Worm (Caenorhabditis elegans) whole organism, young adult: Measurements from ENCODE around the gene fbxb-74.

ENCODE experiments used
- C06A6.2 ChIP-seq: fragments of 200-800 bp; sonication (Bioruptor generic); conservative IDR thresholded peaks from 2 replicates; pipeline ENCODE4 v1.3.6; 2022; ENCODE audit warnings: missing genetic modification characterization, missing compliant biosample characterization
- F10E7.11 ChIP-seq: sonication (generic microtip); optimal IDR thresholded peaks from 2 replicates; lab custom pipeline; 2017; ENCODE audit warnings: mild to moderate bottlenecking, missing genetic modification characterization, moderate library complexity, missing compliant biosample characterization
- F52B5.7 ChIP-seq: sonication (generic microtip); optimal IDR thresholded peaks from 2 replicates; lab custom pipeline; 2016; ENCODE audit warnings: mild to moderate bottlenecking, missing genetic modification characterization, missing compliant biosample characterization
- K12H6.12 ChIP-seq: fragments of 200-800 bp; sonication (Bioruptor generic); optimal IDR thresholded peaks from 2 replicates; lab custom pipeline; 2018; ENCODE audit warnings: mild to moderate bottlenecking, missing genetic modification characterization, missing compliant biosample characterization
- T07F8.4 ChIP-seq: sonication (generic microtip); optimal IDR thresholded peaks from 2 replicates; lab custom pipeline; 2016; ENCODE audit warnings: mild to moderate bottlenecking, missing genetic modification characterization, moderate library complexity, missing compliant biosample characterization
- Y56A3A.18 ChIP-seq: fragments of 200-800 bp; sonication (Bioruptor generic); IDR thresholded peaks from 2 replicates; pipeline ENCODE4 v1.3.6; 2022; ENCODE audit warnings: missing genetic modification reagents, missing genetic modification characterization, missing compliant biosample characterization
- Y79H2A.3 ChIP-seq: fragments of 200-800 bp; sonication (Bioruptor generic); conservative IDR thresholded peaks from 2 replicates; pipeline ENCODE4 v1.3.6; 2022; ENCODE audit warnings: missing genetic modification reagents, missing genetic modification characterization, missing compliant biosample characterization
- ama-1 ChIP-seq, 3 experiments: fragments of 150-350 bp in 1 of 3; sonication (generic microtip) in 2 of 3; optimal IDR thresholded peaks; 2 replicates each; lab custom pipeline; 2014 to 2018; ENCODE audit warnings: missing biosample characterization in 2 of 3, missing genetic modification characterization in 2 of 3, missing genetic modification reagents in 2 of 3
- aptf-2 ChIP-seq: fragments of 200-800 bp; sonication (Bioruptor generic); conservative IDR thresholded peaks from 2 replicates; pipeline ENCODE4 v1.3.6; 2022; ENCODE audit warnings: missing genetic modification reagents, missing genetic modification characterization, missing compliant biosample characterization
- atf-7 ChIP-seq: sonication (generic microtip); optimal IDR thresholded peaks from 2 replicates; lab custom pipeline; 2017; ENCODE audit warnings: mild to moderate bottlenecking, missing genetic modification characterization, missing compliant biosample characterization
- attf-5 ChIP-seq: fragments of 200-800 bp; sonication (Bioruptor generic); optimal IDR thresholded peaks from 2 replicates; lab custom pipeline; 2018; ENCODE audit warnings: mild to moderate bottlenecking, missing genetic modification characterization, missing compliant biosample characterization
- attf-6 ChIP-seq: fragments of 200-800 bp; sonication (Bioruptor generic); IDR thresholded peaks from 2 replicates; pipeline ENCODE4 v1.3.6; 2022; ENCODE audit warnings: missing genetic modification reagents, missing genetic modification characterization, missing compliant biosample characterization
- ceh-40 ChIP-seq: fragments of 200-800 bp; sonication (Bioruptor generic); IDR thresholded peaks from 2 replicates; pipeline ENCODE4 v1.3.6; 2022; ENCODE audit warnings: missing genetic modification characterization, missing compliant biosample characterization
- ceh-58 ChIP-seq: fragments of 200-800 bp; sonication (Bioruptor generic); IDR thresholded peaks from 2 replicates; pipeline ENCODE4 v1.3.6; 2022; ENCODE audit warnings: missing genetic modification characterization, missing compliant biosample characterization
- ceh-79 ChIP-seq: sonication (generic microtip); optimal IDR thresholded peaks from 2 replicates; lab custom pipeline; 2017; ENCODE audit warnings: mild to moderate bottlenecking, missing genetic modification characterization, missing compliant biosample characterization
- chd-7 ChIP-seq: sonication (generic microtip); optimal IDR thresholded peaks from 2 replicates; lab custom pipeline; 2016; ENCODE audit warnings: mild to moderate bottlenecking, missing genetic modification characterization, moderate library complexity, missing compliant biosample characterization
- egl-18 ChIP-seq: fragments of 200-800 bp; sonication (Bioruptor generic); IDR thresholded peaks from 2 replicates; pipeline ENCODE4 v1.3.6; 2022; ENCODE audit warnings: missing genetic modification reagents, missing genetic modification characterization, missing compliant biosample characterization
- egl-44 ChIP-seq: fragments of 200-800 bp; sonication (Bioruptor generic); IDR thresholded peaks from 2 replicates; pipeline ENCODE4 v1.3.6; 2022; ENCODE audit warnings: missing genetic modification reagents, missing genetic modification characterization, missing compliant biosample characterization
- egrh-3 ChIP-seq: fragments of 200-800 bp; sonication (Bioruptor generic); IDR thresholded peaks from 2 replicates; pipeline ENCODE4 v1.3.6; 2022; ENCODE audit warnings: missing genetic modification reagents, missing genetic modification characterization, missing compliant biosample characterization
- ekl-4 ChIP-seq: fragments of 200-800 bp; sonication (Bioruptor generic); IDR thresholded peaks from 2 replicates; pipeline ENCODE4 v1.3.6; 2022; ENCODE audit warnings: missing genetic modification reagents, missing genetic modification characterization, missing compliant biosample characterization
- let-526 ChIP-seq: fragments of 200-800 bp; sonication (Bioruptor generic); IDR thresholded peaks from 2 replicates; pipeline ENCODE4 v1.3.6; 2022; ENCODE audit warnings: missing genetic modification reagents, missing genetic modification characterization, missing compliant biosample characterization
- lin-40 ChIP-seq: sonication (generic microtip); optimal IDR thresholded peaks from 2 replicates; lab custom pipeline; 2016; ENCODE audit warnings: missing genetic modification characterization, mild to moderate bottlenecking, missing compliant biosample characterization, missing genotype, missing genetic modification reagents
- lin-54 ChIP-seq: fragments of 200-800 bp; sonication (Bioruptor generic); optimal IDR thresholded peaks from 2 replicates; lab custom pipeline; 2018; ENCODE audit warnings: mild to moderate bottlenecking, missing genetic modification characterization, missing compliant biosample characterization
- mcd-1 ChIP-seq: fragments of 200-800 bp; sonication (Bioruptor generic); IDR thresholded peaks from 2 replicates; pipeline ENCODE4 v1.3.6; 2022; ENCODE audit warnings: missing genetic modification reagents, missing genetic modification characterization, missing compliant biosample characterization
- mxl-1 ChIP-seq: sonication (generic microtip); optimal IDR thresholded peaks from 2 replicates; lab custom pipeline; 2016; ENCODE audit warnings: missing genetic modification characterization, missing compliant biosample characterization
- nhr-120 ChIP-seq: fragments of 200-800 bp; sonication (Bioruptor generic); IDR thresholded peaks from 2 replicates; pipeline ENCODE4 v1.3.6; 2022; ENCODE audit warnings: missing genetic modification characterization, missing compliant biosample characterization
- pbrm-1 ChIP-seq: fragments of 200-800 bp; sonication (Bioruptor generic); IDR thresholded peaks from 2 replicates; pipeline ENCODE4 v1.3.6; 2022; ENCODE audit warnings: missing genetic modification reagents, missing genetic modification characterization, missing compliant biosample characterization
- rcor-1 ChIP-seq: fragments of 200-800 bp; sonication (Bioruptor generic); IDR thresholded peaks from 2 replicates; pipeline ENCODE4 v1.3.6; 2022; ENCODE audit warnings: missing genetic modification reagents, missing genetic modification characterization, missing compliant biosample characterization
- repo-1 ChIP-seq: sonication (generic microtip); optimal IDR thresholded peaks from 2 replicates; lab custom pipeline; 2017; ENCODE audit warnings: mild to moderate bottlenecking, missing genetic modification characterization, missing compliant biosample characterization
- rpc-1 ChIP-seq, 2 experiments: fragments of 150-350 bp in 1 of 2; sonication (generic microtip) in 1 of 2; optimal IDR thresholded peaks; 2 replicates each; lab custom pipeline; 2014 to 2018; ENCODE audit warnings: missing biosample characterization in 1 of 2, missing genetic modification characterization in 1 of 2, missing genetic modification reagents in 1 of 2, missing genotype in 1 of 2
- sdz-38 ChIP-seq: sonication (generic microtip); optimal IDR thresholded peaks from 2 replicates; lab custom pipeline; 2016; ENCODE audit warnings: missing genotype, missing genetic modification characterization, missing compliant biosample characterization
- sea-2 ChIP-seq: fragments of 200-800 bp; sonication (Bioruptor generic); IDR thresholded peaks from 2 replicates; pipeline ENCODE4 v1.3.6; 2022; ENCODE audit warnings: missing genetic modification characterization, missing compliant biosample characterization
- snpc-4 ChIP-seq, 5 experiments: fragments of 150-350 bp in 1 of 5; sonication (generic microtip) in 4 of 5; optimal IDR thresholded peaks; 2 replicates each; lab custom pipeline; 2014 to 2018; ENCODE audit warnings: missing genetic modification characterization in 5 of 5, missing biosample characterization in 3 of 5, antibody characterized with exemption in 2 of 5, mild to moderate bottlenecking in 2 of 5, missing compliant biosample characterization in 2 of 5, missing genotype in 2 of 5, moderate library complexity in 2 of 5, missing genetic modification reagents in 1 of 5
- somi-1 ChIP-seq: fragments of 200-800 bp; sonication (Bioruptor generic); optimal IDR thresholded peaks from 2 replicates; lab custom pipeline; 2018; ENCODE audit warnings: mild to moderate bottlenecking, missing genetic modification characterization, missing compliant biosample characterization
- tbp1 ChIP-seq: fragments of 200-800 bp; sonication (Bioruptor generic); optimal IDR thresholded peaks from 2 replicates; lab custom pipeline; 2018; ENCODE audit warnings: mild to moderate bottlenecking, missing genetic modification characterization, missing compliant biosample characterization
- tlf-1 ChIP-seq: fragments of 200-800 bp; sonication (Bioruptor generic); optimal IDR thresholded peaks from 2 replicates; lab custom pipeline; 2018; ENCODE audit warnings: mild to moderate bottlenecking, missing genetic modification characterization, missing compliant biosample characterization
- unc-62 ChIP-seq: fragments of 150-350 bp; optimal IDR thresholded peaks from 2 replicates; lab custom pipeline; 2014; ENCODE audit warnings: missing biosample characterization, missing genetic modification reagents, missing genetic modification characterization
- xnd-1 ChIP-seq: sonication (generic microtip); optimal IDR thresholded peaks from 2 replicates; lab custom pipeline; 2016; ENCODE audit warnings: missing genotype, missing genetic modification reagents, missing genetic modification characterization, missing compliant biosample characterization
- zfh-2 ChIP-seq: fragments of 200-800 bp; sonication (Bioruptor generic); conservative IDR thresholded peaks from 2 replicates; pipeline ENCODE4 v1.3.6; 2022; ENCODE audit warnings: missing genetic modification reagents, missing genetic modification characterization, missing compliant biosample characterization
- ztf-25 ChIP-seq: fragments of 200-800 bp; sonication (Bioruptor generic); IDR thresholded peaks from 2 replicates; pipeline ENCODE4 v1.3.6; 2022; ENCODE audit warnings: missing genetic modification reagents, missing genetic modification characterization, missing compliant biosample characterization
- ztf-28 ChIP-seq: fragments of 200-800 bp; sonication (Bioruptor generic); IDR thresholded peaks from 2 replicates; pipeline ENCODE4 v1.3.6; 2022; ENCODE audit warnings: missing genetic modification reagents, missing genetic modification characterization, missing compliant biosample characterization

fbxb-74 gene

ce11 chrIV:4470885-4471772, 32.0 kb upstream of the fbxb-74 start (continued):
- TF ChIP-seq zfh-2 (GFP tag; lab: Robert Waterston, UW) = peak; percentile 96
- peak; percentile 70 for TF ChIP-seq lin-54
- no peak for TF ChIP-seq mxl-1 (tag; lab: Kevin White, UChicago)
- TF ChIP-seq xnd-1 (tag; lab: Kevin White, UChicago) = no peak
- TF ChIP-seq egl-44 (GFP tag; lab: Robert Waterston, UW) = peak; percentile 65; the same call in 1 of the 2 replicates
- no peak for TF ChIP-seq nhr-120 (GFP tag; lab: Robert Waterston, UW)
- no peak for TF ChIP-seq let-526 (GFP tag; lab: Robert Waterston, UW)
- no peak for TF ChIP-seq repo-1 (tag; lab: Kevin White, UChicago)
- TF ChIP-seq ztf-25 = no peak
- TF ChIP-seq Y56A3A.18 = 0 out of 2 replicates have a peak, but pooled peaks have one; percentile 15
- TF ChIP-seq ceh-40 = no peak

DNA sequence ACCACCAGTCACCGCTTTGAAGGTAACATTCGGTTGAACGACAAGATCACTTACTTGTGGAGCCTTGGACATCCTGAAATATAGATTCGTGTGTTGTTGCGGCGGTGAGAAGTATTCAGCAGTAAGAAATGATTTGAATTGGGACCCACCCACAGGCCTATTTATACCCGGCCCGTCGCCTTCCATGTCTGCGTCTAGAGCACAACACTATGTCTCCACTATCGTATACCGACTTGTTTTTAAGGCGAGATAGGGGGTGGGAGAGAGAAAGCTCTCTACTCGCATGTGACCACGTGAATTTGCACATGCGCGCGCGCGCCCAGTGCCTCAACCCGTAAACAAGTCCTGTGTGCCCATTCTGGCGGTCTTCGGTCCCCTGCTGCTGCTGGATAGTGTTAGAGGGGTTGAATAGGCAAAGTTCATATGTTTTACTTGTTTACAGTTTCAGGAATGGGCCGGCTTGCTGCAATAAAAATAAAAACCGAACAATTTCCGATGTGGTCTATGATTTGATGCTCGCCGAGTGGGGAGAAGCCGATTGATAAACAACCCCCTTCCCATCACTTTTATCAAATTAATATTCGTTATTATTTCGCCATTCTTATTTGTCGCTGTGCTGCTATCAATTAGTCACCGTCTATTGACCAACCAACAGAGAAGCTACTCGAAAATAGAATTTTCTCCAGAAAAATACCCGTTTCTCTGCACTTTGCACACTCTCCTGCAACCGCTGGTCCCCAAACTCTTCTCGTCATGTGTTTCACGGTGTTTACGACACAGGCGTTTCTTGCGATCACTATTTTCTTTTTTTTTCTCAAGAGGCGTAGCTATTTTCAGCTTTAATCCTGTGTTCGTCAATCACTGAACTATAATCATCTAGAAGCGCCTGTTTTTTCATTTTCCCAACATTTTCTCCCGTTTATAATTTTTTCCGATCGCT, 30.9 kb upstream of the fbxb-74 start:
- peak; percentile 64 for TF ChIP-seq mcd-1
- 0 out of 2 replicates have a peak, but pooled peaks have one; percentile 3 for TF ChIP-seq egl-18 (GFP tag; lab: Robert Waterston, UW)
- TF ChIP-seq rpc-1 (optimal IDR thresholded peaks at IDR 0.05; lab: Kevin White, UChicago) = no peak
- TF ChIP-seq rpc-1 (tag; optimal IDR thresholded peaks at IDR 0.05; lab: Kevin White, UChicago) = no peak
- 0 out of 2 replicates have a peak, but pooled peaks have one; percentile 43 for TF ChIP-seq ceh-40
- TF ChIP-seq F52B5.7 = peak; percentile 79
- peak; percentile 85 for TF ChIP-seq egl-44 (GFP tag; lab: Robert Waterston, UW)
- peak; percentile 15 for TF ChIP-seq lin-40 (tag; lab: Kevin White, UChicago)
- peak; percentile 68; the same call in 1 of the 2 replicates for TF ChIP-seq sea-2 (GFP tag; lab: Robert Waterston, UW)
- TF ChIP-seq aptf-2 (GFP tag; lab: Robert Waterston, UW) = no peak
- TF ChIP-seq ekl-4 (GFP tag; lab: Robert Waterston, UW) = peak; percentile 8; the same call in 1 of the 2 replicates
- TF ChIP-seq lin-54 = peak; percentile 36
- 0 out of 2 replicates have a peak, but pooled peaks have one; percentile 12 for TF ChIP-seq attf-6 (GFP tag; lab: Robert Waterston, UW)
- TF ChIP-seq K12H6.12 (tag; lab: Kevin White, UChicago) = peak; percentile 94
- peak; percentile 82 for TF ChIP-seq somi-1 (GFP tag; lab: Kevin White, UChicago)
- TF ChIP-seq rcor-1 = peak; percentile 29; the same call in 1 of the 2 replicates
- TF ChIP-seq ceh-79 (tag; lab: Kevin White, UChicago) = peak; percentile 43
- 0 out of 2 replicates have a peak, but pooled peaks have one; percentile 39 for TF ChIP-seq ztf-25
- peak; percentile 86 for TF ChIP-seq ama-1 (optimal IDR thresholded peaks at IDR 0.05; lab: Kevin White, UChicago)
- no peak for TF ChIP-seq ama-1 (GFP tag; optimal IDR thresholded peaks at IDR 0.05; lab: Kevin White, UChicago)
- no peak for TF ChIP-seq snpc-4 (GFP tag; optimal IDR thresholded peaks at IDR 0.05; lab: Kevin White, UChicago)
- peak in 1 of 4 experiments; percentile 37 for TF ChIP-seq snpc-4 (tag; optimal IDR thresholded peaks at IDR 0.05; lab: Kevin White, UChicago)
- peak; percentile 42; the same call in 1 of the 2 replicates for TF ChIP-seq C06A6.2 (GFP tag; lab: Robert Waterston, UW)
- no peak for TF ChIP-seq F10E7.11 (tag; lab: Kevin White, UChicago)
- no peak for TF ChIP-seq unc-62 (GFP tag; lab: Kevin White, UChicago)
- TF ChIP-seq T07F8.4 = no peak
- peak; percentile 24 for TF ChIP-seq attf-5 (GFP tag; lab: Kevin White, UChicago)
- peak; percentile 62 for TF ChIP-seq tbp1 (GFP tag; lab: Kevin White, UChicago)
- TF ChIP-seq pbrm-1 (GFP tag; lab: Robert Waterston, UW) = peak; percentile 50; the same call in 1 of the 2 replicates
- TF ChIP-seq egrh-3 = peak; percentile 28; the same call in 1 of the 2 replicates
- TF ChIP-seq ceh-58 (GFP tag; lab: Robert Waterston, UW) = no peak
- TF ChIP-seq tlf-1 (GFP tag; lab: Kevin White, UChicago) = peak; percentile 9
- TF ChIP-seq Y79H2A.3 (GFP tag; lab: Robert Waterston, UW) = 0 out of 2 replicates have a peak, but pooled peaks have one; percentile 8
- peak; percentile 18 for TF ChIP-seq atf-7 (tag; lab: Kevin White, UChicago)
- no peak for TF ChIP-seq sdz-38 (tag; lab: Kevin White, UChicago)
- peak; percentile 29 for TF ChIP-seq chd-7 (tag; lab: Kevin White, UChicago)
- 0 out of 2 replicates have a peak, but pooled peaks have one; percentile 24 for TF ChIP-seq ztf-28 (GFP tag; lab: Robert Waterston, UW)
